Fruit fly (Drosophila melanogaster): ENCODE data around the gene Cpr62Ba.

The Cpr62Ba gene

dm6 chr3L:1829539-1829938, 2.0 kb downstream of the Cpr62Ba start (continued):
- TF ChIP-seq CG32006 (GFP tag; optimal IDR thresholded peaks at IDR 0.05) (peak; percentile 71), CG11294 (GFP tag; IDR thresholded peaks at IDR 0.05) (peak; percentile 74), dac (GFP tag; optimal IDR thresholded peaks at IDR 0.05) (peak; percentile 9), Eip75B (GFP tag; optimal IDR thresholded peaks at IDR 0.05) (peak; percentile 62), Eip78C (GFP tag) (peak; percentile 83), Gug (GFP tag; IDR thresholded peaks at IDR 0.05) (peak; percentile 75), Met (GFP tag; optimal IDR thresholded peaks at IDR 0.05) (peak; percentile 79), Lpt (GFP tag; optimal IDR thresholded peaks at IDR 0.05) (peak; percentile 68), CG3919 (GFP tag; optimal IDR thresholded peaks at IDR 0.05) (peak; percentile 63), CG8119 (GFP tag; IDR thresholded peaks at IDR 0.05) (peak; percentile 57; the same call in 1 of the 3 replicates), Sox102F (GFP tag; optimal IDR thresholded peaks at IDR 0.05) (peak; percentile 69), CG31627 (GFP tag; optimal IDR thresholded peaks at IDR 0.05) (peak; percentile 73), Ets21C (GFP tag; optimal IDR thresholded peaks at IDR 0.05) (peak; percentile 47), salr (GFP tag; optimal IDR thresholded peaks at IDR 0.05) (peak in 1 of 2 experiments; percentile 69), CG6163 (GFP tag; IDR thresholded peaks at IDR 0.05) (peak; percentile 84), CG8319 (GFP tag; optimal IDR thresholded peaks at IDR 0.05) (no peak), Hr38 (GFP tag; optimal IDR thresholded peaks at IDR 0.05) (no peak), CG9139 (GFP tag; optimal IDR thresholded peaks at IDR 0.05) (no peak), achi (GFP tag; optimal IDR thresholded peaks at IDR 0.05) (peak; percentile 59), vri (GFP tag; optimal IDR thresholded peaks at IDR 0.05) (peak; percentile 59), ss (GFP tag; optimal IDR thresholded peaks at IDR 0.05) (peak in 1 of 2 experiments; percentile 11), acj6 (GFP tag; optimal IDR thresholded peaks at IDR 0.05) (peak; percentile 77), Blimp-1 (GFP tag; optimal IDR thresholded peaks at IDR 0.05) (no peak), Eip93F (GFP tag; optimal IDR thresholded peaks at IDR 0.05) (no peak), spab (GFP tag; optimal IDR thresholded peaks at IDR 0.05) (no peak), cyc (GFP tag; optimal IDR thresholded peaks at IDR 0.05) (peak; percentile 62), CG11902 (GFP tag; optimal IDR thresholded peaks at IDR 0.05) (no peak), CG6808 (GFP tag; optimal IDR thresholded peaks at IDR 0.05) (peak; percentile 28), dsx (GFP tag; optimal IDR thresholded peaks at IDR 0.05; ENCODE audit: poor library complexity, severe bottlenecking) (peak; percentile 9), Ets96B (tag; optimal IDR thresholded peaks at IDR 0.05) (peak; percentile 43), CG6276 (GFP tag; optimal IDR thresholded peaks at IDR 0.05) (peak; percentile 53), CG15336 (GFP tag; IDR thresholded peaks at IDR 0.05) (peak; percentile 78), esn (GFP tag; optimal IDR thresholded peaks at IDR 0.05) (peak; percentile 70), svp (GFP tag) (peak; percentile 81), pdm3 (GFP tag; optimal IDR thresholded peaks at IDR 0.05) (peak; percentile 68), CG3032 (tag; optimal IDR thresholded peaks at IDR 0.05) (peak; percentile 57), Sox14 (GFP tag; optimal IDR thresholded peaks at IDR 0.05) (peak; percentile 80), Hr39 (GFP tag; optimal IDR thresholded peaks at IDR 0.05) (peak; percentile 81), fd85E (GFP tag; optimal IDR thresholded peaks at IDR 0.05) (no peak), CG16779 (tag; optimal IDR thresholded peaks at IDR 0.05) (peak; percentile 16), OdsH (GFP tag; optimal IDR thresholded peaks at IDR 0.05) (peak; percentile 77)

- TF ChIP-seq CG11902 (GFP tag; optimal IDR thresholded peaks at IDR 0.05) (no peak), CG9139 (GFP tag; optimal IDR thresholded peaks at IDR 0.05) (no peak), lz (GFP tag; optimal IDR thresholded peaks at IDR 0.05) (no peak), CG6854 (GFP tag; optimal IDR thresholded peaks at IDR 0.05) (peak; percentile 67), Eip78C (GFP tag) (peak; percentile 52), Sox102F (GFP tag; optimal IDR thresholded peaks at IDR 0.05) (no peak), CG6792 (GFP tag; optimal IDR thresholded peaks at IDR 0.05) (no peak), CG11762 (GFP tag; optimal IDR thresholded peaks at IDR 0.05; ENCODE audit: insufficient read depth) (no peak), topi (GFP tag; optimal IDR thresholded peaks at IDR 0.05) (no peak), eg (GFP tag; IDR thresholded peaks at IDR 0.05) (no peak), Hr4 (GFP tag; optimal IDR thresholded peaks at IDR 0.05) (no peak), Lpt (GFP tag; optimal IDR thresholded peaks at IDR 0.05) (no peak), CG15336 (GFP tag; IDR thresholded peaks at IDR 0.05) (no peak), pdm3 (GFP tag; optimal IDR thresholded peaks at IDR 0.05) (no peak), Eip93F (GFP tag; optimal IDR thresholded peaks at IDR 0.05) (no peak), spab (GFP tag; optimal IDR thresholded peaks at IDR 0.05) (no peak), Hr39 (GFP tag; optimal IDR thresholded peaks at IDR 0.05) (peak; percentile 10), CG4318 (GFP tag; optimal IDR thresholded peaks at IDR 0.05) (no peak), CG3032 (tag; optimal IDR thresholded peaks at IDR 0.05) (no peak), Smox (GFP tag; optimal IDR thresholded peaks at IDR 0.05) (no peak), Blimp-1 (GFP tag; optimal IDR thresholded peaks at IDR 0.05) (peak; percentile 58), CG10631 (GFP tag; optimal IDR thresholded peaks at IDR 0.05) (no peak)
These were observed 3.7 kb downstream of the Cpr62Ba start for dm6 chr3L:1827809-1828371.
